Worm (Caenorhabditis elegans) whole organism, L4/young adult: ENCODE results near the gene mtg-1.

Source experiments
- W03F9.2 ChIP-seq: fragments of 150-350 bp; optimal IDR thresholded peaks from 2 replicates; lab custom pipeline; 2014; ENCODE audit warnings: missing biosample characterization, missing genetic modification characterization
- dao-5 ChIP-seq: sonication (generic microtip); optimal IDR thresholded peaks from 2 replicates; lab custom pipeline; 2016; ENCODE audit warnings: missing genotype, missing genetic modification characterization, moderate library complexity, missing compliant biosample characterization
- him-1 ChIP-seq: sonication (generic microtip); optimal IDR thresholded peaks from 2 replicates; lab custom pipeline; 2016; ENCODE audit warnings: missing genotype, missing genetic modification reagents, missing genetic modification characterization, missing compliant biosample characterization

DNA sequence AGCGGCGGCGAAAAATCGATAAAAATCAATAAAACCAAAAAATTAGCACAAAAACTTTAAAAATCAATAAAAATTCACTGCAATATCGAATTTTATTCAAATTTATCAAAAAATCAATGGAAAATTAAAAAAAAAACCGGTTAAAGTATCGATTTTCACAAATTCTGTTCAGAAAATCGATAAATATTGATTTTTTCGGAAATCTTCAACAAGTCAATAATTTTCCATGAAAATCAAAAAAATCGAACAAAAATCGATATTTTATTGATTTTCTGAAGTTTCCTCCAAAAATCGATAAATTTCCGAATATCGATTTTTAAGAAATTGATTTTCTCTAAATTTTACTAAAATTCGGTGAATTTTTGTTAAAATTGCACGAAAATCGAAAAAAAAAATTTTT is 45.0 kb downstream of the mtg-1 start:
- no peak for TF ChIP-seq him-1
- no peak for TF ChIP-seq W03F9.2
- no peak for TF ChIP-seq dao-5
